Fruit fly (Drosophila melanogaster) whole organism, embryonic: Measurements from ENCODE around the gene kek6.

ENCODE experiments used
- Atf6 ChIP-seq: fragments of 200-800 bp; sonication (Bioruptor generic); IDR thresholded peaks from 2 replicates; pipeline ENCODE4 v1.3.6; 2022; ENCODE audit warnings: missing biosample characterization, missing genetic modification characterization
- Awh ChIP-seq: fragments of 200-800 bp; sonication (Bioruptor generic); IDR thresholded peaks from 2 replicates; pipeline ENCODE4, ENCODE4 v1.3.6; 2022; ENCODE audit warnings: missing biosample characterization, missing genetic modification characterization
- CG14667 ChIP-seq: fragments of 200-800 bp; sonication (Bioruptor generic); IDR thresholded peaks from 2 replicates; pipeline ENCODE4 v1.3.6; 2022; ENCODE audit warnings: missing biosample characterization, missing genetic modification characterization
- CG17612 ChIP-seq: fragments of 200-800 bp; sonication (Bioruptor generic); IDR thresholded peaks from 2 replicates; pipeline ENCODE4 v1.3.6; 2022; ENCODE audit warnings: missing biosample characterization, missing genetic modification characterization
- CG18599 ChIP-seq: fragments of 200-800 bp; sonication (Bioruptor generic); optimal IDR thresholded peaks from 3 replicates; lab custom pipeline; 2017; ENCODE audit warnings: missing biosample characterization, missing genetic modification characterization, mild to moderate bottlenecking, moderate library complexity, missing genetic modification reagents
- CG18619 ChIP-seq: fragments of 200-800 bp; sonication (Bioruptor generic); optimal IDR thresholded peaks from 3 replicates; lab custom pipeline; 2017; ENCODE audit warnings: missing biosample characterization, mild to moderate bottlenecking, missing genetic modification characterization
- CG2678 ChIP-seq: fragments of 200-800 bp; sonication (Bioruptor generic); optimal IDR thresholded peaks from 3 replicates; lab custom pipeline; 2019; ENCODE audit warnings: missing biosample characterization, mild to moderate bottlenecking, missing genetic modification characterization, moderate library complexity
- CG32772 ChIP-seq: fragments of 200-800 bp; sonication (Bioruptor generic); IDR thresholded peaks from 2 replicates; pipeline ENCODE4 v1.3.6; 2022; ENCODE audit warnings: missing biosample characterization, missing genetic modification characterization
- CG42726 ChIP-seq: fragments of 200-800 bp; sonication (Bioruptor generic); IDR thresholded peaks from 2 replicates; pipeline ENCODE4 v1.3.6; 2022; ENCODE audit warnings: missing biosample characterization, missing genetic modification characterization; ENCODE audit not compliant: partially characterized antibody
- CG4854 ChIP-seq: fragments of 200-800 bp; sonication (Bioruptor generic); optimal IDR thresholded peaks from 2 replicates; lab custom pipeline; 2016; ENCODE audit warnings: missing biosample characterization, missing genetic modification characterization, inconsistent platforms
- CG5953 ChIP-seq: fragments of 200-800 bp; sonication (Bioruptor generic); IDR thresholded peaks from 2 replicates; pipeline ENCODE4 v1.3.6; 2022; ENCODE audit warnings: missing biosample characterization, missing genetic modification characterization
- CG6813 ChIP-seq: fragments of 200-800 bp; sonication (Bioruptor generic); optimal IDR thresholded peaks from 2 replicates; lab custom pipeline; 2017; ENCODE audit warnings: missing biosample characterization, missing genetic modification characterization, mild to moderate bottlenecking, moderate library complexity, missing genetic modification reagents
- CG7372 ChIP-seq: fragments of 200-800 bp; sonication (Bioruptor generic); IDR thresholded peaks from 2 replicates; pipeline ENCODE4 v1.3.6; 2022; ENCODE audit warnings: missing biosample characterization, missing genetic modification characterization
- CG9797 ChIP-seq: fragments of 200-800 bp; sonication (Bioruptor generic); optimal IDR thresholded peaks from 3 replicates; lab custom pipeline; 2018; ENCODE audit warnings: missing biosample characterization, mild to moderate bottlenecking, missing genetic modification characterization
- CoRest ChIP-seq: fragments of 200-800 bp; sonication (Bioruptor generic); optimal IDR thresholded peaks from 3 replicates; lab custom pipeline; 2018; ENCODE audit warnings: missing biosample characterization, mild to moderate bottlenecking, missing genetic modification characterization, moderate library complexity
- Deaf1 ChIP-seq: fragments of 200-800 bp; optimal IDR thresholded peaks from 3 replicates; lab custom pipeline; 2019; ENCODE audit warnings: missing biosample characterization, mild to moderate bottlenecking, missing genetic modification characterization, moderate library complexity
- Dfd ChIP-seq, 2 experiments: fragments of >200 bp; optimal IDR thresholded peaks; 2 replicates each; lab custom pipeline; 2017; ENCODE audit warnings: missing biosample characterization in 2 of 2, missing genetic modification characterization in 2 of 2
- HLH4C ChIP-seq: fragments of 200-800 bp; sonication (Bioruptor generic); IDR thresholded peaks from 3 replicates; pipeline ENCODE4 v1.3.6; 2022; ENCODE audit warnings: missing biosample characterization, missing genetic modification characterization; ENCODE audit not compliant: partially characterized antibody
- Mrtf ChIP-seq: fragments of 200-800 bp; sonication (Bioruptor generic); IDR thresholded peaks from 3 replicates; pipeline ENCODE4 v1.3.6; 2022; ENCODE audit warnings: missing biosample characterization, missing genetic modification characterization
- NC2α ChIP-seq: fragments of 200-800 bp; sonication (Bioruptor generic); optimal IDR thresholded peaks from 2 replicates; lab custom pipeline; 2016; ENCODE audit warnings: missing biosample characterization, missing genetic modification characterization
- NfI ChIP-seq: fragments of 200-800 bp; sonication (Bioruptor generic); optimal IDR thresholded peaks from 3 replicates; lab custom pipeline; 2018; ENCODE audit warnings: missing biosample characterization, mild to moderate bottlenecking, missing genetic modification characterization, moderate library complexity
- Rfx ChIP-seq: fragments of 200-800 bp; sonication (Bioruptor generic); IDR thresholded peaks from 2 replicates; pipeline ENCODE4 v1.3.6; 2022; ENCODE audit warnings: missing biosample characterization, missing genetic modification characterization
- Rx ChIP-seq: fragments of 200-800 bp; sonication (Bioruptor generic); IDR thresholded peaks from 2 replicates; pipeline ENCODE4 v1.3.6; 2022; ENCODE audit warnings: missing biosample characterization, missing genetic modification characterization
- Spps ChIP-seq: fragments of 200-800 bp; sonication (Bioruptor generic); optimal IDR thresholded peaks from 2 replicates; lab custom pipeline; 2018; ENCODE audit warnings: missing biosample characterization, mild to moderate bottlenecking, missing genetic modification characterization
- Trl ChIP-seq, 3 experiments: fragments of >200 bp in 2 of 3; fragments of 200-800 bp in 1 of 3; sonication (Bioruptor generic) in 1 of 3; optimal IDR thresholded peaks; 2 replicates in 1 of 3; 3 replicates in 2 of 3; lab custom pipeline; 2016 to 2017; ENCODE audit warnings: missing biosample characterization in 1 of 3, missing genetic modification characterization in 1 of 3
- Xbp1 ChIP-seq: fragments of 200-800 bp; sonication (Bioruptor generic); optimal IDR thresholded peaks from 3 replicates; lab custom pipeline; 2016; ENCODE audit warnings: missing biosample characterization, mild to moderate bottlenecking, missing genetic modification characterization
- ab ChIP-seq: fragments of 200-800 bp; sonication (Bioruptor generic); optimal IDR thresholded peaks from 2 replicates; lab custom pipeline; 2016; ENCODE audit warnings: missing biosample characterization, missing genetic modification characterization
- ac ChIP-seq: fragments of 200-800 bp; sonication (Bioruptor generic); optimal IDR thresholded peaks from 3 replicates; lab custom pipeline; 2017; ENCODE audit warnings: missing biosample characterization, mild to moderate bottlenecking, missing genetic modification characterization
- br ChIP-seq: fragments of >200 bp; optimal IDR thresholded peaks from 2 replicates; lab custom pipeline; 2017
- cato ChIP-seq: fragments of 200-800 bp; sonication (Bioruptor generic); optimal IDR thresholded peaks from 2 replicates; lab custom pipeline; 2016; ENCODE audit warnings: missing biosample characterization, missing genetic modification characterization, borderline replicate concordance
- chif ChIP-seq, 2 experiments: fragments of 200-800 bp; sonication (Bioruptor generic); optimal IDR thresholded peaks; 3 replicates each; lab custom pipeline; 2016; ENCODE audit warnings: missing biosample characterization in 2 of 2, missing genetic modification characterization in 2 of 2
- crc ChIP-seq: fragments of 200-800 bp; sonication (Bioruptor generic); optimal IDR thresholded peaks from 2 replicates; lab custom pipeline; 2016; ENCODE audit warnings: missing biosample characterization, missing genetic modification characterization
- dmrt99B ChIP-seq: fragments of 200-800 bp; sonication (Bioruptor generic); optimal IDR thresholded peaks from 2 replicates; lab custom pipeline; 2018; ENCODE audit warnings: missing biosample characterization, mild to moderate bottlenecking, missing genetic modification characterization, moderate library complexity
- emc ChIP-seq: fragments of 200-800 bp; sonication (Bioruptor generic); optimal IDR thresholded peaks from 2 replicates; lab custom pipeline; 2016; ENCODE audit warnings: missing biosample characterization, missing genetic modification characterization
- ewg ChIP-seq: fragments of 200-800 bp; sonication (Bioruptor generic); optimal IDR thresholded peaks from 3 replicates; lab custom pipeline; 2017; ENCODE audit warnings: mild to moderate bottlenecking, missing biosample characterization, missing genetic modification reagents, missing genetic modification characterization
- fd96Cb ChIP-seq: fragments of 200-800 bp; sonication (Bioruptor generic); optimal IDR thresholded peaks from 2 replicates; lab custom pipeline; 2018; ENCODE audit warnings: missing biosample characterization, mild to moderate bottlenecking, missing genetic modification characterization, moderate library complexity
- fu2 ChIP-seq: fragments of 200-800 bp; sonication (Bioruptor generic); optimal IDR thresholded peaks from 2 replicates; lab custom pipeline; 2016; ENCODE audit warnings: missing biosample characterization, missing genetic modification characterization
- gce ChIP-seq: fragments of 200-800 bp; sonication (Bioruptor generic); IDR thresholded peaks from 3 replicates; pipeline ENCODE4 v1.3.6; 2022; ENCODE audit warnings: missing biosample characterization, missing genetic modification characterization
- gcm ChIP-seq: fragments of 200-800 bp; sonication (Bioruptor generic); optimal IDR thresholded peaks from 2 replicates; lab custom pipeline; 2019; ENCODE audit warnings: missing biosample characterization, mild to moderate bottlenecking, missing genetic modification characterization, moderate library complexity
- gsb-n ChIP-seq: fragments of 200-800 bp; sonication (Bioruptor generic); optimal IDR thresholded peaks from 3 replicates; lab custom pipeline; 2018; ENCODE audit warnings: missing biosample characterization, mild to moderate bottlenecking, missing genetic modification characterization
- inv ChIP-seq: fragments of 200-800 bp; sonication (Bioruptor generic); IDR thresholded peaks from 2 replicates; pipeline ENCODE4 v1.3.6; 2022; ENCODE audit warnings: missing biosample characterization, missing genetic modification characterization; ENCODE audit not compliant: partially characterized antibody
- mam ChIP-seq: fragments of 200-800 bp; sonication (Bioruptor generic); optimal IDR thresholded peaks from 3 replicates; lab custom pipeline; 2016; ENCODE audit warnings: missing biosample characterization, missing genetic modification characterization
- nau ChIP-seq: fragments of 200-800 bp; sonication (Bioruptor generic); optimal IDR thresholded peaks from 3 replicates; lab custom pipeline; 2017; ENCODE audit warnings: missing biosample characterization, mild to moderate bottlenecking, missing genetic modification characterization, missing genetic modification reagents
- pum ChIP-seq: fragments of 200-800 bp; sonication (Bioruptor generic); optimal IDR thresholded peaks from 2 replicates; lab custom pipeline; 2016; ENCODE audit warnings: missing biosample characterization, missing genetic modification characterization
- pzg ChIP-seq: fragments of 200-800 bp; sonication (Bioruptor generic); optimal IDR thresholded peaks from 3 replicates; lab custom pipeline; 2018; ENCODE audit warnings: missing biosample characterization, mild to moderate bottlenecking, missing genetic modification characterization, moderate library complexity
- rib ChIP-seq: fragments of 200-800 bp; sonication (Bioruptor generic); IDR thresholded peaks from 2 replicates; pipeline ENCODE4 v1.3.6; 2022; ENCODE audit warnings: missing biosample characterization, missing genetic modification characterization
- sima ChIP-seq: fragments of 200-800 bp; sonication (Bioruptor generic); optimal IDR thresholded peaks from 2 replicates; lab custom pipeline; 2016; ENCODE audit warnings: missing biosample characterization, missing genetic modification characterization
- so ChIP-seq: fragments of 200-800 bp; sonication (Bioruptor generic); IDR thresholded peaks from 3 replicates; pipeline ENCODE4 v1.3.6; 2022; ENCODE audit warnings: missing biosample characterization, missing genetic modification characterization
- ssp ChIP-seq: fragments of 200-800 bp; sonication (Bioruptor generic); IDR thresholded peaks from 2 replicates; pipeline ENCODE4 v1.3.6; 2022; ENCODE audit warnings: missing biosample characterization, missing genetic modification characterization
- tgo ChIP-seq: fragments of 200-800 bp; sonication (Bioruptor generic); IDR thresholded peaks from 3 replicates; pipeline ENCODE4 v1.3.6; 2022; ENCODE audit warnings: missing biosample characterization, missing genetic modification characterization
- trh ChIP-seq: fragments of 200-800 bp; sonication (Bioruptor generic); optimal IDR thresholded peaks from 2 replicates; lab custom pipeline; 2016; ENCODE audit warnings: missing biosample characterization, missing genetic modification characterization
- yki ChIP-seq: fragments of >200 bp; optimal IDR thresholded peaks from 3 replicates; lab custom pipeline; 2018

Gene kek6

dm6 chr3R:31687782-31688181, 65.8 kb downstream of the kek6 start (continued):
- TF ChIP-seq nau = no peak
- no peak for TF ChIP-seq Dfd (GFP tag; optimal IDR thresholded peaks at IDR 0.05; lab: Kevin White, UChicago)
- no peak for TF ChIP-seq emc (GFP tag; lab: Kevin White, UChicago)
- TF ChIP-seq pum (GFP tag; lab: Kevin White, UChicago) = peak; percentile 48
- no peak for TF ChIP-seq fu2
- TF ChIP-seq gsb-n = peak; percentile 39
- no peak for TF ChIP-seq fd96Cb (tag; lab: Kevin White, UChicago)
- no peak for TF ChIP-seq CG2678 (tag; lab: Kevin White, UChicago)
- no peak for TF ChIP-seq inv (GFP tag; lab: Robert Waterston, UW)
- TF ChIP-seq HLH4C (GFP tag; lab: Robert Waterston, UW) = no peak
- no peak for TF ChIP-seq Mrtf
- TF ChIP-seq rib (GFP tag; lab: Robert Waterston, UW) = no peak
- peak; percentile 6 to 65 for TF ChIP-seq chif (GFP tag; optimal IDR thresholded peaks at IDR 0.05; lab: Kevin White, UChicago)
- no peak for TF ChIP-seq CG42726
- 0 out of 2 replicates have a peak, but pooled peaks have one; percentile 6 for TF ChIP-seq Rfx (GFP tag; lab: Robert Waterston, UW)
- TF ChIP-seq ab (GFP tag; lab: Kevin White, UChicago) = no peak
- peak; percentile 7 for TF ChIP-seq Deaf1 (tag; lab: Kevin White, UChicago)
- no peak for TF ChIP-seq CG5953 (GFP tag; lab: Robert Waterston, UW)
- TF ChIP-seq mam (GFP tag; lab: Kevin White, UChicago) = no peak
- TF ChIP-seq ac = no peak
- no peak for TF ChIP-seq so
- TF ChIP-seq Awh (GFP tag; lab: Robert Waterston, UW) = 0 out of 2 replicates have a peak, but pooled peaks have one; percentile 39
- 0 out of 3 replicates have a peak, but pooled peaks have one; percentile 26 for TF ChIP-seq gce
- TF ChIP-seq yki (lab: Kevin White, UChicago) = no peak
- peak; percentile 16 for TF ChIP-seq Spps (tag; lab: Kevin White, UChicago)
- TF ChIP-seq CoRest (tag; lab: Kevin White, UChicago) = peak; percentile 9
- peak; percentile 62; the same call in 1 of the 2 replicates for TF ChIP-seq CG32772 (GFP tag; lab: Robert Waterston, UW)
- TF ChIP-seq ewg = peak; percentile 41
- no peak for TF ChIP-seq CG14667 (GFP tag; lab: Robert Waterston, UW)
- TF ChIP-seq tgo (GFP tag; lab: Robert Waterston, UW) = no peak
- TF ChIP-seq CG9797 = no peak
- no peak for TF ChIP-seq CG17612 (GFP tag; lab: Robert Waterston, UW)
- no peak for TF ChIP-seq CG7372 (GFP tag; lab: Robert Waterston, UW)
- TF ChIP-seq CG18599 (GFP tag; lab: Kevin White, UChicago) = no peak
- TF ChIP-seq Atf6 (GFP tag; lab: Robert Waterston, UW) = no peak
- no peak for TF ChIP-seq pzg (GFP tag; lab: Kevin White, UChicago)
- no peak for TF ChIP-seq NC2α (GFP tag; lab: Kevin White, UChicago)
- TF ChIP-seq NfI (GFP tag; lab: Kevin White, UChicago) = peak; percentile 16
- TF ChIP-seq CG6813 (GFP tag; lab: Kevin White, UChicago) = no peak
- TF ChIP-seq Xbp1 (GFP tag; lab: Kevin White, UChicago) = peak; percentile 51
- peak; percentile 32; the same call in 1 of the 2 replicates for TF ChIP-seq ssp (GFP tag; lab: Robert Waterston, UW)
- TF ChIP-seq sima (GFP tag; lab: Kevin White, UChicago) = no peak
- TF ChIP-seq CG18619 (GFP tag; lab: Kevin White, UChicago) = no peak
- no peak for TF ChIP-seq gcm (GFP tag; lab: Kevin White, UChicago)
- no peak for TF ChIP-seq Rx
- TF ChIP-seq Trl (optimal IDR thresholded peaks at IDR 0.05; lab: Kevin White, UChicago) = no peak
- peak; percentile 26 for TF ChIP-seq Trl (GFP tag; optimal IDR thresholded peaks at IDR 0.05; lab: Kevin White, UChicago)
- no peak for TF ChIP-seq crc (GFP tag; lab: Kevin White, UChicago)
- no peak for TF ChIP-seq CG4854 (GFP tag; lab: Kevin White, UChicago)
- TF ChIP-seq cato = peak; percentile 4
- no peak for TF ChIP-seq dmrt99B (tag; lab: Kevin White, UChicago)
- no peak for TF ChIP-seq br (lab: Kevin White, UChicago)
- no peak for TF ChIP-seq trh (GFP tag; lab: Kevin White, UChicago)
